Fruit fly (Drosophila melanogaster) whole organism, prepupa: ENCODE data around the gene Dup99B.

Experiments
- Blimp-1 ChIP-seq: fragments of 200-800 bp; sonication (Bioruptor generic); optimal IDR thresholded peaks from 3 replicates; lab custom pipeline; 2017; ENCODE audit warnings: missing biosample characterization, missing genetic modification characterization, mild to moderate bottlenecking, moderate library complexity, missing genetic modification reagents
- CG11294 ChIP-seq: fragments of 200-800 bp; sonication (Bioruptor generic); IDR thresholded peaks from 2 replicates; pipeline ENCODE4 v1.3.6; 2022; ENCODE audit warnings: missing biosample characterization, missing genetic modification characterization
- CG1621 ChIP-seq: fragments of 200-800 bp; sonication (Bioruptor generic); optimal IDR thresholded peaks from 3 replicates; lab custom pipeline; 2018; ENCODE audit warnings: missing biosample characterization, mild to moderate bottlenecking, missing genetic modification characterization
- CG6276 ChIP-seq: fragments of 200-800 bp; sonication (Bioruptor generic); optimal IDR thresholded peaks from 2 replicates; lab custom pipeline; 2017; ENCODE audit warnings: missing biosample characterization, mild to moderate bottlenecking, missing genetic modification characterization
- CG7368 ChIP-seq: fragments of 200-800 bp; sonication (Bioruptor generic); optimal IDR thresholded peaks from 3 replicates; lab custom pipeline; 2016; ENCODE audit warnings: missing biosample characterization, missing genetic modification characterization
- Eip93F ChIP-seq: fragments of 200-800 bp; sonication (Bioruptor generic); optimal IDR thresholded peaks from 2 replicates; lab custom pipeline; 2016; ENCODE audit warnings: missing biosample characterization, mild to moderate bottlenecking, missing genetic modification characterization
- Ets21C ChIP-seq: fragments of 200-800 bp; sonication (Bioruptor generic); optimal IDR thresholded peaks from 3 replicates; lab custom pipeline; 2016; ENCODE audit warnings: missing biosample characterization, missing genetic modification characterization
- OdsH ChIP-seq: fragments of 200-800 bp; sonication (Bioruptor generic); optimal IDR thresholded peaks from 3 replicates; lab custom pipeline; 2016; ENCODE audit warnings: missing biosample characterization, missing genetic modification characterization
- achi ChIP-seq: fragments of 200-800 bp; sonication (Bioruptor generic); optimal IDR thresholded peaks from 3 replicates; lab custom pipeline; 2016; ENCODE audit warnings: missing biosample characterization, missing genetic modification characterization
- acj6 ChIP-seq: fragments of 200-800 bp; sonication (Bioruptor generic); optimal IDR thresholded peaks from 3 replicates; lab custom pipeline; 2016; ENCODE audit warnings: missing biosample characterization, missing genetic modification characterization
- dsx ChIP-seq: fragments of 200-800 bp; optimal IDR thresholded peaks from 3 replicates; lab custom pipeline; 2019; ENCODE audit warnings: missing biosample characterization, mild to moderate bottlenecking, missing genetic modification characterization, moderate library complexity; ENCODE audit not compliant: poor library complexity, severe bottlenecking
- fd59A ChIP-seq: fragments of 200-800 bp; sonication (Bioruptor generic); optimal IDR thresholded peaks from 2 replicates; lab custom pipeline; 2017; ENCODE audit warnings: missing biosample characterization, mild to moderate bottlenecking, missing genetic modification characterization, missing genetic modification reagents

DNA sequence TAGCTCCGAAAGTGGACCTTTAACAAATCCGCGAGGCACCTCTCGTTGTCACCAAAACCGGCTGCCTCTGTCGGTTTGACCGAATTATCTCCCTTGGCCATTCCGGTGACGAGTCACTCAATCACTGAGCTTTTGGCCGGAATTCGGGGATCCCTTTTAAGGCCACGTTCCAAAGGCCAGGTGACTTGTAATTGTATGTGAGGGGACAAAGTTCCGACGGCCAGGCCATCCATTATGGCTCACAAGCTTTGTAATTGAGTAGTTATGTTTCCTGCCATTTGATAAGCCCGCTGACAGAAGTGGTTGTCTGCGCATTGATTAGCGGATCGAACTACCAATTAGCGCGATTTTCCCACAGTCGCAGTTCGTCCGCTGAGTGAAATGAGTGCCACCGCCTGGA is 46.4 kb downstream of the Dup99B start, which contains the start of the genes ppk20 and ppk30:
- TF ChIP-seq acj6 (GFP tag; lab: Kevin White, UChicago) (no peak), Blimp-1 (GFP tag; lab: Kevin White, UChicago) (no peak), fd59A (GFP tag; lab: Kevin White, UChicago) (no peak), Eip93F (GFP tag; lab: Kevin White, UChicago) (no peak), CG11294 (GFP tag; lab: Robert Waterston, UW) (no peak), CG1621 (tag; lab: Kevin White, UChicago) (no peak), Ets21C (GFP tag; lab: Kevin White, UChicago) (no peak), achi (GFP tag; lab: Kevin White, UChicago) (no peak), CG6276 (GFP tag; lab: Kevin White, UChicago) (no peak), OdsH (no peak), CG7368 (no peak), dsx (GFP tag; lab: Kevin White, UChicago) (no peak)
